Fruit fly (Drosophila melanogaster): ENCODE results near the gene Orp8.

DNA sequence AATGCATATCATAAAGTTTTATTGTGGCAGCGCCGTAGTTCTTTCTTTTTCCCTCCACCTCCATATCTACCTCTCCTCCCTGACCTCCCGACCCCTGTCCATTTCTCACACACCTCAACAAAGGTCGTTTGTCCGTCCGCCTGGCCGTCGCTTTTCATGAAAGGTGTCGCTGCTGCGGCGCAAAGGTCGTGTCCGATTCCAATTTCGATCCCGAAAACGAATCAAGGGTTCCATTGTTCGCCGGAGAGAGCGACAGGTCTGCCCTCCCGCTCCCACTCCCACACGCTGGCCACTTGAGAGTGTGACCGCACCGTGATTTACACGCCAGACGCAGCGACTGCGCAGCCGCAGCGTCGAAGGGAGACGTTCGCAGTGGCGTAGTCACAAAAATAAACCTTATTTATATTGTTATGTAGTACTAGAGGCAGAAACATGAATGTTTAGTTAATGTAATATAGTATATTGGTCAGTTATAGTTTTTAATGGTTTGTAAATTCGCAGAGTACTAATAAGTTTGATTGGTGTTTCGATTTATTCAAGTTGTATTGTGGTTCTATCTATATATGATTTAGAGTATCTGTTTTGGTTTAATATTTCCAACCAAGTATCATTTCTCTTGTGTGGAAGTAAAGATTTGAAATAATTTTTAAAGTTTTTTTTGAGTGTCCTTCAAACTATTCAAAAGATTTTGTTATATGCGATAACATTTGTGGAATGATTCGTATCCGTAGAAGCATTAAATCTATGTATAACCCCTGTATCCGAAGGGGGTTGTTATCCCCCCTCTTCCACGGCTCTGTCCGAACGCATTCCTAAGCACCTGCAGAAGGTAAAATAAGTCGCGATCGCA lies 16.9 kb upstream of the Orp8 start:
- TF ChIP-seq Dif (GFP tag; optimal IDR thresholded peaks at IDR 0.05; ENCODE audit: partially characterized antibody) (no peak), usp (GFP tag; optimal IDR thresholded peaks at IDR 0.05) (no peak), Rel (GFP tag; optimal IDR thresholded peaks at IDR 0.05) (no peak), Rel (tag; optimal IDR thresholded peaks at IDR 0.05) (no peak), psq (GFP tag; optimal IDR thresholded peaks at IDR 0.05) (no peak)
